Fruit fly (Drosophila melanogaster) whole organism, embryonic: ENCODE data around the gene CG17202.

ENCODE experiments used
- Ada2b ChIP-seq: fragments of 200-800 bp; sonication (Bioruptor generic); IDR thresholded peaks from 2 replicates; pipeline ENCODE4 v1.3.6; 2022; ENCODE audit warnings: missing biosample characterization, missing genetic modification characterization
- Antp ChIP-seq: fragments of 200-800 bp; sonication (Bioruptor generic); optimal IDR thresholded peaks from 3 replicates; lab custom pipeline; 2016; ENCODE audit warnings: missing biosample characterization, missing genetic modification characterization
- B-H1 ChIP-seq: fragments of 200-800 bp; sonication (Bioruptor generic); IDR thresholded peaks from 3 replicates; pipeline ENCODE4 v1.3.6; 2022; ENCODE audit warnings: missing biosample characterization, missing genetic modification characterization
- CG11093 ChIP-seq: fragments of 200-800 bp; sonication (Bioruptor generic); IDR thresholded peaks from 3 replicates; pipeline ENCODE4 v1.3.6; 2022; ENCODE audit warnings: missing biosample characterization, missing genetic modification characterization
- CG12155 ChIP-seq: fragments of 200-800 bp; sonication (Bioruptor generic); optimal IDR thresholded peaks from 3 replicates; lab custom pipeline; 2016; ENCODE audit warnings: missing biosample characterization, missing genetic modification characterization
- CG1233 ChIP-seq: fragments of 200-800 bp; sonication (Bioruptor generic); optimal IDR thresholded peaks from 4 replicates; lab custom pipeline; 2018; ENCODE audit warnings: missing biosample characterization, mild to moderate bottlenecking, missing genetic modification characterization
- CG12659 ChIP-seq: fragments of 200-800 bp; sonication (Bioruptor generic); optimal IDR thresholded peaks from 3 replicates; lab custom pipeline; 2017; ENCODE audit warnings: mild to moderate bottlenecking, missing biosample characterization, missing genetic modification reagents, missing genetic modification characterization
- CG13775 ChIP-seq: fragments of 200-800 bp; sonication (Bioruptor generic); optimal IDR thresholded peaks from 3 replicates; lab custom pipeline; 2017; ENCODE audit warnings: missing biosample characterization, mild to moderate bottlenecking, missing genetic modification characterization
- CG14860 ChIP-seq: fragments of 200-800 bp; sonication (Bioruptor generic); IDR thresholded peaks from 3 replicates; pipeline ENCODE4 v1.3.6; 2022; ENCODE audit warnings: missing biosample characterization, missing genetic modification characterization; ENCODE audit not compliant: partially characterized antibody
- CG16779 ChIP-seq: fragments of 200-800 bp; sonication (Bioruptor generic); IDR thresholded peaks from 2 replicates; pipeline ENCODE4 v1.3.6; 2022; ENCODE audit warnings: missing biosample characterization, missing genetic modification characterization
- CG16863 ChIP-seq: fragments of 200-800 bp; sonication (Bioruptor generic); optimal IDR thresholded peaks from 3 replicates; lab custom pipeline; 2016; ENCODE audit warnings: missing biosample characterization, missing genetic modification characterization
- CG17359 ChIP-seq: fragments of 200-800 bp; sonication (Bioruptor generic); optimal IDR thresholded peaks from 3 replicates; lab custom pipeline; 2018; ENCODE audit warnings: missing biosample characterization, mild to moderate bottlenecking, missing genetic modification characterization, moderate library complexity
- CG1792 ChIP-seq: fragments of 200-800 bp; sonication (Bioruptor generic); optimal IDR thresholded peaks from 2 replicates; lab custom pipeline; 2016; ENCODE audit warnings: missing biosample characterization, missing genetic modification characterization
- CG2116 ChIP-seq: fragments of 200-800 bp; sonication (Bioruptor generic); optimal IDR thresholded peaks from 3 replicates; lab custom pipeline; 2018; ENCODE audit warnings: missing biosample characterization, mild to moderate bottlenecking, missing genetic modification characterization
- CG2202 ChIP-seq: fragments of 200-800 bp; sonication (Bioruptor generic); optimal IDR thresholded peaks from 2 replicates; lab custom pipeline; 2018; ENCODE audit warnings: missing biosample characterization, mild to moderate bottlenecking, missing genetic modification characterization
- CG33557 ChIP-seq: fragments of 200-800 bp; sonication (Bioruptor generic); optimal IDR thresholded peaks from 2 replicates; lab custom pipeline; 2019; ENCODE audit warnings: missing biosample characterization, mild to moderate bottlenecking, missing genetic modification characterization, moderate library complexity
- CG4617 ChIP-seq: fragments of 200-800 bp; sonication (Bioruptor generic); optimal IDR thresholded peaks from 3 replicates; lab custom pipeline; 2016; ENCODE audit warnings: missing biosample characterization, missing genetic modification characterization, borderline replicate concordance
- CG6765 ChIP-seq: fragments of 200-800 bp; sonication (Bioruptor generic); optimal IDR thresholded peaks from 3 replicates; lab custom pipeline; 2017; ENCODE audit warnings: missing biosample characterization, mild to moderate bottlenecking, missing genetic modification characterization
- CG7928 ChIP-seq: fragments of 200-800 bp; sonication (Bioruptor generic); optimal IDR thresholded peaks from 2 replicates; lab custom pipeline; 2017; ENCODE audit warnings: missing biosample characterization, mild to moderate bottlenecking, missing genetic modification characterization
- CG8388 ChIP-seq: fragments of 200-800 bp; sonication (Bioruptor generic); optimal IDR thresholded peaks from 2 replicates; lab custom pipeline; 2019; ENCODE audit warnings: missing biosample characterization, mild to moderate bottlenecking, missing genetic modification characterization, moderate library complexity
- CG8944 ChIP-seq: fragments of 200-800 bp; sonication (Bioruptor generic); optimal IDR thresholded peaks from 3 replicates; lab custom pipeline; 2016; ENCODE audit warnings: missing biosample characterization, missing genetic modification characterization
- CG9609 ChIP-seq: fragments of 200-800 bp; sonication (Bioruptor generic); optimal IDR thresholded peaks from 3 replicates; lab custom pipeline; 2016; ENCODE audit warnings: missing biosample characterization, missing genetic modification characterization
- CHES-1-like ChIP-seq: fragments of 200-800 bp; sonication (Bioruptor generic); optimal IDR thresholded peaks from 2 replicates; lab custom pipeline; 2016; ENCODE audit warnings: missing biosample characterization, missing genetic modification characterization
- CrebB ChIP-seq: fragments of 200-800 bp; sonication (Bioruptor generic); optimal IDR thresholded peaks from 3 replicates; lab custom pipeline; 2018; ENCODE audit warnings: missing biosample characterization, mild to moderate bottlenecking, missing genetic modification characterization
- E2f1 ChIP-seq: fragments of 200-800 bp; sonication (Bioruptor generic); IDR thresholded peaks from 2 replicates; pipeline ENCODE4 v1.3.6; 2022; ENCODE audit warnings: missing biosample characterization, missing genetic modification characterization
- Fer3 ChIP-seq: fragments of 200-800 bp; sonication (Bioruptor generic); optimal IDR thresholded peaks from 2 replicates; lab custom pipeline; 2018; ENCODE audit warnings: missing biosample characterization, mild to moderate bottlenecking, missing genetic modification characterization, moderate library complexity
- Hmr ChIP-seq: fragments of 200-800 bp; sonication (Bioruptor generic); optimal IDR thresholded peaks from 3 replicates; lab custom pipeline; 2017; ENCODE audit warnings: mild to moderate bottlenecking, missing biosample characterization, missing genetic modification reagents, missing genetic modification characterization
- Hr51 ChIP-seq, 2 experiments: fragments of 200-800 bp; sonication (Bioruptor generic); optimal IDR thresholded peaks; 2 replicates in 1 of 2; 3 replicates in 1 of 2; lab custom pipeline; 2016 to 2018; ENCODE audit warnings: missing biosample characterization in 2 of 2, missing genetic modification characterization in 2 of 2, mild to moderate bottlenecking in 1 of 2, moderate library complexity in 1 of 2
- MBD-R2 ChIP-seq: fragments of 200-800 bp; sonication (Bioruptor generic); IDR thresholded peaks from 2 replicates; pipeline ENCODE4 v1.3.6; 2022; ENCODE audit warnings: missing biosample characterization, missing genetic modification characterization
- Mes4 ChIP-seq: fragments of 200-800 bp; sonication (Bioruptor generic); optimal IDR thresholded peaks from 2 replicates; lab custom pipeline; 2016; ENCODE audit warnings: missing biosample characterization, missing genetic modification characterization
- Ravus ChIP-seq: fragments of 200-800 bp; sonication (Bioruptor generic); IDR thresholded peaks from 2 replicates; pipeline ENCODE4 v1.3.6; 2022; ENCODE audit warnings: missing biosample characterization, missing genetic modification characterization
- Rfx ChIP-seq: fragments of 200-800 bp; sonication (Bioruptor generic); IDR thresholded peaks from 2 replicates; pipeline ENCODE4 v1.3.6; 2022; ENCODE audit warnings: missing biosample characterization, missing genetic modification characterization
- Sin3A ChIP-seq: fragments of >200 bp; optimal IDR thresholded peaks from 2 replicates; lab custom pipeline; 2018
- Tbp ChIP-seq: fragments of >200 bp; optimal IDR thresholded peaks from 2 replicates; lab custom pipeline; 2018; ENCODE audit warnings: missing biosample characterization, missing genetic modification characterization
- aop ChIP-seq: fragments of 200-800 bp; sonication (Bioruptor generic); IDR thresholded peaks from 2 replicates; pipeline ENCODE4 v1.3.6; 2022; ENCODE audit warnings: missing biosample characterization, missing genetic modification characterization
- bigmax ChIP-seq: fragments of 200-800 bp; sonication (Bioruptor generic); optimal IDR thresholded peaks from 2 replicates; lab custom pipeline; 2018; ENCODE audit warnings: missing biosample characterization, mild to moderate bottlenecking, missing genetic modification characterization
- chm ChIP-seq: fragments of 200-800 bp; sonication (Bioruptor generic); IDR thresholded peaks from 2 replicates; pipeline ENCODE4 v1.3.6; 2022; ENCODE audit warnings: missing biosample characterization, missing genetic modification characterization
- danr ChIP-seq: fragments of 200-800 bp; sonication (Bioruptor generic); IDR thresholded peaks from 2 replicates; pipeline ENCODE4 v1.3.6; 2022; ENCODE audit warnings: missing biosample characterization, missing genetic modification characterization
- disco-r ChIP-seq: fragments of 200-800 bp; sonication (Bioruptor generic); optimal IDR thresholded peaks from 2 replicates; lab custom pipeline; 2016; ENCODE audit warnings: missing biosample characterization, missing genetic modification characterization
- emc ChIP-seq: fragments of 200-800 bp; sonication (Bioruptor generic); optimal IDR thresholded peaks from 2 replicates; lab custom pipeline; 2016; ENCODE audit warnings: missing biosample characterization, missing genetic modification characterization
- esg ChIP-seq: fragments of 200-800 bp; sonication (Bioruptor generic); conservative IDR thresholded peaks from 2 replicates; pipeline ENCODE4 v1.3.6; 2022; ENCODE audit warnings: missing biosample characterization, missing genetic modification characterization
- ewg ChIP-seq: fragments of 200-800 bp; sonication (Bioruptor generic); optimal IDR thresholded peaks from 3 replicates; lab custom pipeline; 2017; ENCODE audit warnings: mild to moderate bottlenecking, missing biosample characterization, missing genetic modification reagents, missing genetic modification characterization
- fd64A ChIP-seq: fragments of 200-800 bp; sonication (Bioruptor generic); optimal IDR thresholded peaks from 3 replicates; lab custom pipeline; 2018; ENCODE audit warnings: missing biosample characterization, mild to moderate bottlenecking, missing genetic modification characterization
- gcm ChIP-seq: fragments of 200-800 bp; sonication (Bioruptor generic); optimal IDR thresholded peaks from 2 replicates; lab custom pipeline; 2019; ENCODE audit warnings: missing biosample characterization, mild to moderate bottlenecking, missing genetic modification characterization, moderate library complexity
- gro ChIP-seq: fragments of 200-800 bp; sonication (Bioruptor generic); optimal IDR thresholded peaks from 2 replicates; lab custom pipeline; 2016; ENCODE audit warnings: missing biosample characterization, missing genetic modification characterization
- pho ChIP-seq: fragments of 200-800 bp; sonication (Bioruptor generic); optimal IDR thresholded peaks from 2 replicates; lab custom pipeline; 2016; ENCODE audit warnings: missing biosample characterization, missing genetic modification characterization
- row ChIP-seq: fragments of 200-800 bp; sonication (Bioruptor generic); IDR thresholded peaks from 3 replicates; pipeline ENCODE4 v1.3.6; 2022; ENCODE audit warnings: missing biosample characterization, missing genetic modification characterization
- slbo ChIP-seq: fragments of 200-800 bp; sonication (Bioruptor generic); IDR thresholded peaks from 2 replicates; pipeline ENCODE4 v1.3.6; 2022; ENCODE audit warnings: missing biosample characterization, missing genetic modification characterization
- sug ChIP-seq: fragments of 200-800 bp; optimal IDR thresholded peaks from 2 replicates; lab custom pipeline; 2019; ENCODE audit warnings: missing biosample characterization, mild to moderate bottlenecking, missing genetic modification characterization, moderate library complexity
- tgo ChIP-seq: fragments of 200-800 bp; sonication (Bioruptor generic); IDR thresholded peaks from 3 replicates; pipeline ENCODE4 v1.3.6; 2022; ENCODE audit warnings: missing biosample characterization, missing genetic modification characterization
- tna ChIP-seq: fragments of 200-800 bp; sonication (Bioruptor generic); IDR thresholded peaks from 2 replicates; pipeline ENCODE4 v1.3.6; 2022; ENCODE audit warnings: missing biosample characterization, missing genetic modification characterization; ENCODE audit not compliant: partially characterized antibody
- trh ChIP-seq: fragments of 200-800 bp; sonication (Bioruptor generic); optimal IDR thresholded peaks from 2 replicates; lab custom pipeline; 2016; ENCODE audit warnings: missing biosample characterization, missing genetic modification characterization

Gene CG17202

DNA sequence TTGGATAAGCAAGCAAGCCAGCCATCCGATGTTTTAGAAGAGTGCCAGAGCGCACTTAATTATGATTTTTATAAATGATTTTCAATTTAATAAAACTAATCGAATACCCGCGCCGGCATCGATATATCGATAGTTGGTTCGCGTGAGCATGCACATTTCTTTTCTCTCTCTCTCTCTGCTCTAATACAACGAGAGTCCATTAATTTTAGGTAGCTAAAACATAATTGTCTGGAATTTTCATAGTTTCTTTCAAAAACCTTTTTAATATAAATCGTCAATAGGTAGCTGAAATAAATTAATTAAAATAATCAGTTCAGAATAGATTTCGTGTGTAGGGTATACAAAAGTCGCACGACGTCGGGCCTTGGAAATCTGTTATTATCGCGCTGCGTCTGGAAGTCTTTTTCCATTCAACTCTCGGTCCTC, 26.3 kb downstream of the CG17202 start, which contains the start of gene CG18549 (continued):
- TF ChIP-seq CG13775 (GFP tag; lab: Kevin White, UChicago) (peak; percentile 99), CG7928 (GFP tag; lab: Kevin White, UChicago) (peak; percentile 85), CG16863 (GFP tag; lab: Kevin White, UChicago) (peak; percentile 99), fd64A (peak; percentile 100), Ravus (peak; percentile 99), Rfx (peak; percentile 100), Antp (GFP tag; lab: Kevin White, UChicago) (peak; percentile 99), tgo (GFP tag; lab: Robert Waterston, UW) (peak; percentile 100), CG4617 (GFP tag; lab: Kevin White, UChicago) (peak; percentile 99), CG14860 (GFP tag; lab: Robert Waterston, UW) (peak; percentile 65), slbo (peak; percentile 100), CG12155 (GFP tag; lab: Kevin White, UChicago) (peak; percentile 99), Fer3 (tag; lab: Kevin White, UChicago) (peak; percentile 100), Mes4 (GFP tag; lab: Kevin White, UChicago) (peak; percentile 99), CG6765 (GFP tag; lab: Kevin White, UChicago) (peak; percentile 99), CG11093 (GFP tag; lab: Robert Waterston, UW) (peak; percentile 100), CG1792 (GFP tag; lab: Kevin White, UChicago) (peak; percentile 99), danr (GFP tag; lab: Robert Waterston, UW) (peak; percentile 100), CG2202 (tag; lab: Kevin White, UChicago) (peak; percentile 100), CG16779 (GFP tag; lab: Robert Waterston, UW) (peak; percentile 99), disco-r (GFP tag; lab: Kevin White, UChicago) (peak; percentile 99), tna (GFP tag; lab: Robert Waterston, UW) (peak; percentile 62), ewg (peak; percentile 99), gcm (GFP tag; lab: Kevin White, UChicago) (peak; percentile 100), CG8944 (peak; percentile 99), CG33557 (peak; percentile 100), CG12659 (GFP tag; lab: Kevin White, UChicago) (peak; percentile 100), emc (peak; percentile 97), CG2116 (peak; percentile 94), chm (GFP tag; lab: Robert Waterston, UW) (peak; percentile 100), CG17359 (tag; lab: Kevin White, UChicago) (peak; percentile 100), CHES-1-like (GFP tag; lab: Kevin White, UChicago) (peak; percentile 99), E2f1 (GFP tag; lab: Robert Waterston, UW) (peak; percentile 100), Sin3A (no peak), CrebB (tag; lab: Kevin White, UChicago) (peak; percentile 100), Hr51 (GFP tag; optimal IDR thresholded peaks at IDR 0.05; lab: Kevin White, UChicago) (peak; percentile 99 to 100), trh (GFP tag; lab: Kevin White, UChicago) (peak; percentile 99), Ada2b (GFP tag; lab: Robert Waterston, UW) (peak; percentile 100), pho (GFP tag; lab: Kevin White, UChicago) (peak; percentile 99), gro (GFP tag; lab: Kevin White, UChicago) (peak; percentile 99), CG1233 (GFP tag; lab: Kevin White, UChicago) (peak; percentile 100), B-H1 (GFP tag; lab: Robert Waterston, UW) (peak; percentile 100), Hmr (GFP tag; lab: Kevin White, UChicago) (peak; percentile 100), row (peak; percentile 100), CG8388 (GFP tag; lab: Kevin White, UChicago) (peak; percentile 100), MBD-R2 (GFP tag; lab: Robert Waterston, UW) (peak; percentile 100), bigmax (GFP tag; lab: Kevin White, UChicago) (peak; percentile 88), aop (GFP tag; lab: Robert Waterston, UW) (peak; percentile 98), sug (tag; lab: Kevin White, UChicago) (peak; percentile 99), Tbp (GFP tag; lab: Kevin White, UChicago) (peak; percentile 35), esg (GFP tag; lab: Robert Waterston, UW) (peak; percentile 100), CG9609 (GFP tag; lab: Kevin White, UChicago) (peak; percentile 99)
